Worm (Caenorhabditis elegans) whole organism, midembryonic: Measurements from ENCODE around the gene R07E5.15.

ENCODE experiments used
- tab-1 ChIP-seq: fragments of 200-800 bp; sonication (Bioruptor generic); IDR thresholded peaks from 2 replicates; pipeline ENCODE4 v1.3.6; 2022; ENCODE audit warnings: missing genetic modification characterization, missing compliant biosample characterization
- ztf-23 ChIP-seq: fragments of 200-800 bp; sonication (Bioruptor generic); IDR thresholded peaks from 2 replicates; pipeline ENCODE4 v1.3.6; 2022; ENCODE audit warnings: missing genetic modification reagents, missing genetic modification characterization, missing compliant biosample characterization
- ztf-29 ChIP-seq: fragments of 200-800 bp; sonication (Bioruptor generic); IDR thresholded peaks from 2 replicates; pipeline ENCODE4 v1.3.6; 2022; ENCODE audit warnings: missing genetic modification reagents, missing genetic modification characterization, missing compliant biosample characterization

ce11 chrIII:4398463-4398862 is 2.8 kb upstream of the R07E5.15 start, which contains the start of gene R07E5.6:
- TF ChIP-seq ztf-29 (no peak), tab-1 (GFP tag; lab: Robert Waterston, UW) (no peak), ztf-23 (GFP tag; lab: Robert Waterston, UW) (no peak)
